Fruit fly (Drosophila melanogaster) S2 (cell line): ENCODE measurements around the gene Taf13.

Experiments used
- CG8478 ChIP-seq: fragments of >200 bp; optimal IDR thresholded peaks from 2 replicates; lab custom pipeline; 2018
- CTCF ChIP-seq, 2 experiments: fragments of >200 bp; optimal IDR thresholded peaks; 2 replicates each; lab custom pipeline; 2018

- TF ChIP-seq CTCF (optimal IDR thresholded peaks at IDR 0.05; lab: Kevin White, UChicago) (no peak), CG8478 (no peak)
Measured at dm6 chr2L:20097105-20097631, 3.5 kb upstream of the Taf13 start, which contains the start of the genes mRpS18B and Kua.
